Worm (Caenorhabditis elegans) whole organism, L4 larva: ENCODE measurements around the gene T23G5.3.
A peak's percentile ranks its signal among the peaks of the same experiment; 100 is the strongest.

Experiments
- F10B5.3 ChIP-seq: sonication (generic microtip); optimal IDR thresholded peaks from 2 replicates; lab custom pipeline; 2016; ENCODE audit warnings: mild to moderate bottlenecking, missing genetic modification characterization, missing compliant biosample characterization
- F49E8.2 ChIP-seq: sonication (generic microtip); optimal IDR thresholded peaks from 2 replicates; lab custom pipeline; 2016; ENCODE audit warnings: missing compliant biosample characterization, mild to moderate bottlenecking, missing genetic modification characterization, borderline replicate concordance
- Y105C5A.15 ChIP-seq: fragments of 200-800 bp; sonication (Bioruptor generic); IDR thresholded peaks from 2 replicates; pipeline ENCODE4 v1.3.6; 2022; ENCODE audit warnings: missing genetic modification characterization, missing compliant biosample characterization
- ZK337.2 ChIP-seq: fragments of 200-800 bp; sonication (Bioruptor generic); IDR thresholded peaks from 2 replicates; pipeline ENCODE4 v1.3.6; 2022; ENCODE audit warnings: missing genetic modification reagents, missing genetic modification characterization, missing compliant biosample characterization
- aha-1 ChIP-seq: fragments of 150-350 bp; peaks from one replicate; lab custom pipeline; 2014; ENCODE audit warnings: missing biosample characterization, missing genetic modification characterization
- aly-2 ChIP-seq: sonication (generic microtip); optimal IDR thresholded peaks from 2 replicates; lab custom pipeline; 2018; ENCODE audit warnings: missing biosample characterization, missing genetic modification characterization
- ceh-20 ChIP-seq: fragments of 200-800 bp; sonication (Bioruptor generic); IDR thresholded peaks from 2 replicates; pipeline ENCODE4 v1.3.6; 2022; ENCODE audit warnings: missing genetic modification reagents, missing genetic modification characterization, missing compliant biosample characterization
- dpl-1 ChIP-seq: fragments of 150-350 bp; optimal IDR thresholded peaks from 2 replicates; lab custom pipeline; 2014; ENCODE audit warnings: missing biosample characterization, missing genetic modification reagents, missing genetic modification characterization
- fkh-10 ChIP-seq: fragments of 150-350 bp; optimal IDR thresholded peaks from 2 replicates; lab custom pipeline; 2014; ENCODE audit warnings: missing biosample characterization, missing genetic modification reagents, missing genetic modification characterization
- hif-1 ChIP-seq, 2 experiments: sonication (generic microtip); optimal IDR thresholded peaks; 2 replicates each; lab custom pipeline; 2016 to 2017; ENCODE audit warnings: missing compliant biosample characterization in 2 of 2, missing genetic modification characterization in 2 of 2, missing genetic modification reagents in 2 of 2, missing genotype in 2 of 2, mild to moderate bottlenecking in 1 of 2
- hlh-30 ChIP-seq: sonication (generic microtip); optimal IDR thresholded peaks from 2 replicates; lab custom pipeline; 2017; ENCODE audit warnings: antibody characterized with exemption, mild to moderate bottlenecking, missing genetic modification characterization, missing compliant biosample characterization; ENCODE audit not compliant: insufficient read depth
- lin-29 ChIP-seq: fragments of 200-800 bp; sonication (Bioruptor generic); IDR thresholded peaks from 2 replicates; pipeline ENCODE4 v1.3.6; 2022; ENCODE audit warnings: missing genetic modification reagents, missing genetic modification characterization, missing compliant biosample characterization
- lir-3 ChIP-seq: sonication (generic microtip); optimal IDR thresholded peaks from 2 replicates; lab custom pipeline; 2016; ENCODE audit warnings: mild to moderate bottlenecking, missing genetic modification characterization, missing compliant biosample characterization
- madf-5 ChIP-seq, 2 experiments: fragments of 200-800 bp; sonication (Bioruptor generic); IDR thresholded peaks; 2 replicates each; pipeline ENCODE4 v1.3.6; 2022; ENCODE audit warnings: missing compliant biosample characterization in 2 of 2, missing genetic modification characterization in 2 of 2
- madf-9 ChIP-seq: fragments of 200-800 bp; sonication (Bioruptor generic); conservative IDR thresholded peaks from 2 replicates; pipeline ENCODE4 v1.3.6; 2022; ENCODE audit warnings: missing genetic modification reagents, missing genetic modification characterization, missing compliant biosample characterization
- mes-2 ChIP-seq: sonication (generic microtip); optimal IDR thresholded peaks from 2 replicates; lab custom pipeline; 2016; ENCODE audit warnings: missing genotype, mild to moderate bottlenecking, missing genetic modification characterization, missing compliant biosample characterization; ENCODE audit not compliant: poor library complexity, severe bottlenecking
- mxl-2 ChIP-seq: fragments of 200-800 bp; sonication (Bioruptor generic); conservative IDR thresholded peaks from 2 replicates; pipeline ENCODE4 v1.3.6; 2022; ENCODE audit warnings: missing genetic modification reagents, missing genetic modification characterization, missing compliant biosample characterization
- nhr-10 ChIP-seq: fragments of 150-350 bp; optimal IDR thresholded peaks from 2 replicates; lab custom pipeline; 2014; ENCODE audit warnings: missing biosample characterization, missing genetic modification characterization
- nhr-102 ChIP-seq: sonication (generic microtip); optimal IDR thresholded peaks from 2 replicates; lab custom pipeline; 2016; ENCODE audit warnings: mild to moderate bottlenecking, missing genetic modification characterization, moderate library complexity, missing compliant biosample characterization
- nhr-111 ChIP-seq: fragments of 200-800 bp; sonication (Bioruptor generic); optimal IDR thresholded peaks from 2 replicates; lab custom pipeline; 2018; ENCODE audit warnings: mild to moderate bottlenecking, missing genetic modification characterization, missing compliant biosample characterization
- nhr-28 ChIP-seq: fragments of 150-350 bp; optimal IDR thresholded peaks from 2 replicates; lab custom pipeline; 2014; ENCODE audit warnings: missing biosample characterization, missing genetic modification characterization
- nhr-77 ChIP-seq: fragments of 150-350 bp; optimal IDR thresholded peaks from 2 replicates; lab custom pipeline; 2014; ENCODE audit warnings: missing biosample characterization, missing genetic modification characterization
- tag-97 ChIP-seq: fragments of 200-800 bp; sonication (Bioruptor generic); IDR thresholded peaks from 2 replicates; pipeline ENCODE4 v1.3.6; 2022; ENCODE audit warnings: missing genetic modification characterization, missing compliant biosample characterization
- unc-62 ChIP-seq, 3 experiments: fragments of 150-350 bp in 1 of 3; sonication (generic microtip); optimal IDR thresholded peaks in 2 of 3; peaks in 1 of 3; 1 replicate in 1 of 3; 2 replicates in 2 of 3; lab custom pipeline; 2014 to 2017; ENCODE audit warnings: missing biosample characterization in 3 of 3, missing genetic modification characterization in 3 of 3, missing genetic modification reagents in 3 of 3, missing genotype in 1 of 3

The T23G5.3 gene

ce11 chrIII:9201977-9202376, 29.1 kb downstream of the T23G5.3 start:
- TF ChIP-seq madf-9, result no peak
- TF ChIP-seq ZK337.2 (GFP tag; lab: Robert Waterston, UW), result no peak
- TF ChIP-seq unc-62 (GFP tag; optimal IDR thresholded peaks at IDR 0.05 in 1 of 2; lab: Kevin White, UChicago), result peak in 1 of 2 experiments; percentile 92
- no peak for TF ChIP-seq unc-62 (tag; optimal IDR thresholded peaks at IDR 0.05; lab: Kevin White, UChicago)
- TF ChIP-seq lir-3 (tag; lab: Kevin White, UChicago), result no peak
- TF ChIP-seq hif-1 (tag; optimal IDR thresholded peaks at IDR 0.05; lab: Kevin White, UChicago), result no peak
- TF ChIP-seq, all 104 proteins: peak for 1

DNA sequence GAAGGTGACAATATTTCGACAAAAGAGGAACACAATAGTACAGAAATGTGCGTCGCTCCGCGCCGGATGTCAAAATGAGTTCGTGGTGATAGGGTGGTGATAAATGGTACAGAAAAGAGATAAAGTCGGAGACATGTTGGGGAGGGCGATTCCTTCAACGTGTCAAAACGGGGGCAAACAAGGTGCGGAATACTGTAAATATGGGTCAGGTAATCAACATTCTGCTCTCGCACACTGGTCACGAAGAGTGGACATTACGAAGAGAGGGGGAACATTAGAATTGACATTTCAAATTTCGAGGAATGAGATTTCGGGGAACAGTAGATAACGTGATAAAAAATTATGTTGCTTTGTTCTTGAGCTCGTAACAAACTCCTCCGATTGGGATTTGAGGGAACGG, 31.5 kb downstream of the T23G5.3 start, which contains the start of gene ZC84.6:
ZC84.6 (minus strand) TSS at position 101 of the 400 bp plus-strand sequence.
- TF ChIP-seq ceh-20 (no peak), nhr-77 (tag; lab: Kevin White, UChicago) (no peak), fkh-10 (GFP tag; lab: Kevin White, UChicago) (no peak)

DNA sequence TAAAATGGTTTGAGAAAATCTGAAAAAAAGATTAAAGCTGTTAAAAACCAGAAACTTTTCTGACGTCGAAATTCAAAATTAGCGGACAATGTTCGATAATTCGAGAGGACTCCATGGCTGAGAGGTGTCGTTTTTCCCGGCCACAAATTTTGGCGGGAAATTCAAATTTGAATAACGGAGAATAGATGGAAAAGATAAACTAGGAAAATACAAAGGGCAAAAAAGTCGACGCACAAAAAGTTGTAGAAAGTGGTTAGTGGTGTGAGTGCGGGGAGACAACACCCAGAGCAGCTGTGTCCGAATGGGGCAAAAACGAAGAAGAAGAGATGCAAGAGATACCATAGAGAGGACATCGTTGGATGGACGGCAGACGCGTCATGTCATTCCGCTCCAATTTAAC, 40.0 kb downstream of the T23G5.3 start, which contains the start of gene cls-3:
cls-3 (minus strand) TSS at position 19 of the 400 bp plus-strand sequence.
- peak; percentile 88 for TF ChIP-seq mes-2 (tag; lab: Kevin White, UChicago)
- peak; percentile 90 for TF ChIP-seq dpl-1 (GFP tag; lab: Kevin White, UChicago)
- TF ChIP-seq ceh-20, result no peak

- no peak for TF ChIP-seq F49E8.2 (tag; lab: Kevin White, UChicago)
- no peak for TF ChIP-seq tag-97
- no peak for TF ChIP-seq Y105C5A.15
- no peak for TF ChIP-seq madf-5 (GFP tag; IDR thresholded peaks at IDR 0.05; lab: Robert Waterston, UW)
- TF ChIP-seq nhr-102 (tag; lab: Kevin White, UChicago), result no peak
- no peak for TF ChIP-seq nhr-111 (GFP tag; lab: Kevin White, UChicago)
- TF ChIP-seq lin-29 (GFP tag; lab: Robert Waterston, UW), result no peak
- TF ChIP-seq nhr-28 (tag; lab: Kevin White, UChicago), result no peak
- TF ChIP-seq unc-62 (GFP tag; optimal IDR thresholded peaks at IDR 0.05 in 1 of 2; lab: Kevin White, UChicago), result no peak
- no peak for TF ChIP-seq unc-62 (tag; optimal IDR thresholded peaks at IDR 0.05; lab: Kevin White, UChicago)
- TF ChIP-seq nhr-10, result no peak
These were observed 45.4 kb downstream of the T23G5.3 start, which contains the start of gene ZC84.7 for ce11 chrIII:9185722-9186121. ZC84.7 (plus strand) TSS chrIII:9186022.

- peak in 1 of 2 experiments; percentile 38 for TF ChIP-seq unc-62 (GFP tag; optimal IDR thresholded peaks at IDR 0.05 in 1 of 2; lab: Kevin White, UChicago)
- TF ChIP-seq unc-62 (tag; optimal IDR thresholded peaks at IDR 0.05; lab: Kevin White, UChicago), result no peak
- TF ChIP-seq mxl-2, result no peak
- no peak for TF ChIP-seq aly-2 (tag; lab: Kevin White, UChicago)
- no peak for TF ChIP-seq hlh-30 (tag; lab: Kevin White, UChicago)
- TF ChIP-seq F10B5.3, result no peak
- TF ChIP-seq aha-1 (tag; lab: Kevin White, UChicago), result no peak
These were observed 49.8 kb downstream of the T23G5.3 start, which contains the start of gene tax-4 for ce11 chrIII:9181246-9181645. tax-4 (plus strand) TSS chrIII:9181546.
